Fruit fly (Drosophila melanogaster) S2 (cell line): ENCODE results near the gene CG6933.

Experiments used
- CG8478 ChIP-seq: fragments of >200 bp; optimal IDR thresholded peaks from 2 replicates; lab custom pipeline; 2018
- CTCF ChIP-seq, 2 experiments: fragments of >200 bp; optimal IDR thresholded peaks; 2 replicates each; lab custom pipeline; 2018

DNA sequence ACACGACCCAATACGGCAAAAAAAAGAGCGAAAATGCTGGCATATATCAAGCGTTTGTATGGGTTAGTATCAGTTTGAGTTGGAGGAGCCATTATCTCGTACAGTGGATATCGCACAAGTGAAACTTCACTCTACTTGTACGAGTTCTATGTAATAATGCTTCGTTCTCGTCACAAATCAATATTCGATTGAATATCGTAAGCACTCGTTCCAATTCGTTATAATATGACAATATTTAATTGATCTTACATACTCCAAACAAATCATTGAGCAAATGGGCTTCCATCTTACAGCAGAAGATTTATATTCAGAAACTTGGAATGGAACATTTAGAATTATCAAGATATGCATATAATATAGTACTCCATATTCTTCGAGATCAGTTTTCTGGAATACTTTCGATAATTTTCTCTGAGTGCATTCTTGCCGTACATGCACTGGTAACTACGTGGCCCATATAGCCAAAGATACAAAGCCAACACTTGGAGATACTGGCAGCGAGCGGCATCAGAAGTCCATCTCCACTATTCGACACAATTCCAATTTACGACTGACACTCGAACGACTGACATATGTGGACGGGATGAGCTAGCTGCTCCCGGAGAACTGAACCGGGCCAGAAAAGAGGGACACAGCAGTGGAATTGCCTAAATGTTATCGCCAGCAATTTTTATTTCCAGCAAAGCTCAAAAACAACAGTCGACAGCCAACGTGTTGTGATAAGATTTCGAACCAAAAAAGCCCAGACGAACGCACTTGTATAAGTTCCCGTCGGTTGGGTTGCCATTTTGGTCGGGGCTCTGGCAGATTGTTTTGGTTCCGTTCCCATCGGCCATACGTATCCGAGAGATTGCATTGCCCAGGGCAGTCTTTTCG, 27.1 kb downstream of the CG6933 start:
- TF ChIP-seq CG8478 (lab: Kevin White, UChicago) (no peak), CTCF (optimal IDR thresholded peaks at IDR 0.05; lab: Kevin White, UChicago) (no peak)
